Worm (Caenorhabditis elegans): ENCODE data around the gene F14D7.14.

- TF ChIP-seq unc-120 (tag; optimal IDR thresholded peaks at IDR 0.05; ENCODE audit: poor library complexity, severe bottlenecking), result no peak
- no peak for TF ChIP-seq nhr-28 (tag; optimal IDR thresholded peaks at IDR 0.05)
These were observed 20.4 kb upstream of the F14D7.14 start, which contains the start of gene F14D7.1 for ce11 chrV:14289363-14289762.

Data from whole organism, mixed stage, embryonic.